Worm (Caenorhabditis elegans) whole organism, young adult: ENCODE data around the gene ZC132.9.
"Not testable (repeated sequence)": the region's sequence is repeated elsewhere in the genome, so short reads cannot be mapped to it uniquely, and the experiment has no call there.

Experiments
- K11D2.4 ChIP-seq: fragments of 200-800 bp; sonication (Bioruptor generic); IDR thresholded peaks from 2 replicates; pipeline ENCODE4 v1.3.6; 2022; ENCODE audit warnings: missing genetic modification reagents, missing genetic modification characterization, missing compliant biosample characterization
- T26A5.8 ChIP-seq: sonication (generic microtip); optimal IDR thresholded peaks from 2 replicates; lab custom pipeline; 2016; ENCODE audit warnings: missing genetic modification characterization, missing compliant biosample characterization
- akir-1 ChIP-seq: fragments of 200-800 bp; sonication (Bioruptor generic); optimal IDR thresholded peaks from 2 replicates; lab custom pipeline; 2018; ENCODE audit warnings: mild to moderate bottlenecking, missing genetic modification characterization, moderate library complexity, missing compliant biosample characterization
- dpff-1 ChIP-seq: sonication (generic microtip); optimal IDR thresholded peaks from 2 replicates; lab custom pipeline; 2017; ENCODE audit warnings: mild to moderate bottlenecking, missing genetic modification characterization, missing compliant biosample characterization
- mxl-1 ChIP-seq: sonication (generic microtip); optimal IDR thresholded peaks from 2 replicates; lab custom pipeline; 2016; ENCODE audit warnings: missing genetic modification characterization, missing compliant biosample characterization
- nfya-1 ChIP-seq: sonication (generic microtip); optimal IDR thresholded peaks from 2 replicates; lab custom pipeline; 2017; ENCODE audit warnings: antibody characterized with exemption, missing compliant biosample characterization, missing genetic modification characterization, borderline replicate concordance; ENCODE audit not compliant: insufficient read depth
- nhr-120 ChIP-seq: fragments of 200-800 bp; sonication (Bioruptor generic); IDR thresholded peaks from 2 replicates; pipeline ENCODE4 v1.3.6; 2022; ENCODE audit warnings: missing genetic modification characterization, missing compliant biosample characterization
- repo-1 ChIP-seq: sonication (generic microtip); optimal IDR thresholded peaks from 2 replicates; lab custom pipeline; 2017; ENCODE audit warnings: mild to moderate bottlenecking, missing genetic modification characterization, missing compliant biosample characterization
- unc-130 ChIP-seq: sonication (generic microtip); optimal IDR thresholded peaks from 2 replicates; lab custom pipeline; 2016; ENCODE audit warnings: missing genetic modification reagents, missing genetic modification characterization, missing compliant biosample characterization
- unc-62 ChIP-seq: fragments of 150-350 bp; optimal IDR thresholded peaks from 2 replicates; lab custom pipeline; 2014; ENCODE audit warnings: missing biosample characterization, missing genetic modification reagents, missing genetic modification characterization

- not testable (repeated sequence) for TF ChIP-seq akir-1 (GFP tag; lab: Kevin White, UChicago); nhr-120; T26A5.8 (tag; lab: Kevin White, UChicago); K11D2.4 (GFP tag; lab: Robert Waterston, UW); dpff-1 (tag; lab: Kevin White, UChicago); mxl-1 (tag; lab: Kevin White, UChicago); unc-130 (GFP tag; lab: Kevin White, UChicago); nfya-1; repo-1 (tag; lab: Kevin White, UChicago); unc-62
Observed at ce11 chrV:4278735-4279134, 41.0 kb downstream of the ZC132.9 start, which contains the start of gene srt-20.
